Fruit fly (Drosophila melanogaster) whole organism, embryonic: ENCODE results near the gene Fic.

Source experiments
- Atf6 ChIP-seq: fragments of 200-800 bp; sonication (Bioruptor generic); IDR thresholded peaks from 2 replicates; pipeline ENCODE4 v1.3.6; 2022; ENCODE audit warnings: missing biosample characterization, missing genetic modification characterization
- Bteb2 ChIP-seq: fragments of 200-800 bp; sonication (Bioruptor generic); optimal IDR thresholded peaks from 2 replicates; lab custom pipeline; 2016; ENCODE audit warnings: missing biosample characterization, missing genetic modification characterization
- CG10431 ChIP-seq: fragments of 200-800 bp; sonication (Bioruptor generic); optimal IDR thresholded peaks from 3 replicates; lab custom pipeline; 2018; ENCODE audit warnings: missing biosample characterization, mild to moderate bottlenecking, missing genetic modification characterization
- CG10543 ChIP-seq: fragments of 200-800 bp; sonication (Bioruptor generic); optimal IDR thresholded peaks from 3 replicates; lab custom pipeline; 2017; ENCODE audit warnings: missing biosample characterization, mild to moderate bottlenecking, missing genetic modification characterization, moderate library complexity
- CG10565 ChIP-seq: fragments of 200-800 bp; sonication (Bioruptor generic); optimal IDR thresholded peaks from 3 replicates; lab custom pipeline; 2016; ENCODE audit warnings: missing biosample characterization, mild to moderate bottlenecking, missing genetic modification characterization
- CG11093 ChIP-seq: fragments of 200-800 bp; sonication (Bioruptor generic); IDR thresholded peaks from 3 replicates; pipeline ENCODE4 v1.3.6; 2022; ENCODE audit warnings: missing biosample characterization, missing genetic modification characterization
- CG12942 ChIP-seq: fragments of 200-800 bp; sonication (Bioruptor generic); optimal IDR thresholded peaks from 3 replicates; lab custom pipeline; 2016; ENCODE audit warnings: missing biosample characterization, missing genetic modification characterization
- CG15601 ChIP-seq: fragments of 200-800 bp; sonication (Bioruptor generic); optimal IDR thresholded peaks from 3 replicates; lab custom pipeline; 2019; ENCODE audit warnings: missing biosample characterization, mild to moderate bottlenecking, missing genetic modification characterization, moderate library complexity
- CG16815 ChIP-seq: fragments of 200-800 bp; sonication (Bioruptor generic); optimal IDR thresholded peaks from 3 replicates; lab custom pipeline; 2017; ENCODE audit warnings: missing biosample characterization, mild to moderate bottlenecking, missing genetic modification characterization
- CG17385 ChIP-seq: fragments of 200-800 bp; sonication (Bioruptor generic); optimal IDR thresholded peaks from 3 replicates; lab custom pipeline; 2018; ENCODE audit warnings: missing biosample characterization, mild to moderate bottlenecking, missing genetic modification characterization
- CG18011 ChIP-seq: fragments of 200-800 bp; sonication (Bioruptor generic); optimal IDR thresholded peaks from 2 replicates; lab custom pipeline; 2017; ENCODE audit warnings: missing biosample characterization, missing genetic modification characterization, mild to moderate bottlenecking, moderate library complexity, missing genotype
- CG2199 ChIP-seq: fragments of 200-800 bp; sonication (Bioruptor generic); IDR thresholded peaks from 3 replicates; pipeline ENCODE4 v1.3.6; 2022; ENCODE audit warnings: missing biosample characterization, missing genetic modification characterization
- CG30020 ChIP-seq: fragments of 200-800 bp; optimal IDR thresholded peaks from 2 replicates; lab custom pipeline; 2019; ENCODE audit warnings: missing biosample characterization, mild to moderate bottlenecking, missing genetic modification characterization, moderate library complexity
- CG3407 ChIP-seq: fragments of 200-800 bp; sonication (Bioruptor generic); optimal IDR thresholded peaks from 2 replicates; lab custom pipeline; 2018; ENCODE audit warnings: missing biosample characterization, mild to moderate bottlenecking, missing genetic modification characterization
- CG34224 ChIP-seq: fragments of 200-800 bp; sonication (Bioruptor generic); IDR thresholded peaks from 3 replicates; pipeline ENCODE4 v1.3.6; 2022; ENCODE audit warnings: missing biosample characterization, missing genetic modification characterization; ENCODE audit not compliant: partially characterized antibody
- CG34422 ChIP-seq: fragments of 200-800 bp; sonication (Bioruptor generic); IDR thresholded peaks from 3 replicates; pipeline ENCODE4 v1.3.6; 2022; ENCODE audit warnings: missing biosample characterization, missing genetic modification characterization
- CG4617 ChIP-seq: fragments of 200-800 bp; sonication (Bioruptor generic); optimal IDR thresholded peaks from 3 replicates; lab custom pipeline; 2016; ENCODE audit warnings: missing biosample characterization, missing genetic modification characterization, borderline replicate concordance
- CG5180 ChIP-seq: fragments of 200-800 bp; sonication (Bioruptor generic); optimal IDR thresholded peaks from 3 replicates; lab custom pipeline; 2017; ENCODE audit warnings: missing biosample characterization, missing genetic modification characterization, mild to moderate bottlenecking, moderate library complexity, missing genetic modification reagents
- CG5245 ChIP-seq: fragments of 200-800 bp; sonication (Bioruptor generic); optimal IDR thresholded peaks from 3 replicates; lab custom pipeline; 2016; ENCODE audit warnings: missing biosample characterization, missing genetic modification characterization
- CG6272 ChIP-seq: fragments of 200-800 bp; sonication (Bioruptor generic); IDR thresholded peaks from 2 replicates; pipeline ENCODE4 v1.3.6; 2022; ENCODE audit warnings: missing biosample characterization, missing genetic modification characterization
- CG6683 ChIP-seq: fragments of 200-800 bp; sonication (Bioruptor generic); optimal IDR thresholded peaks from 2 replicates; lab custom pipeline; 2017; ENCODE audit warnings: missing biosample characterization, mild to moderate bottlenecking, missing genetic modification characterization, missing genetic modification reagents
- CG7271 ChIP-seq: fragments of 200-800 bp; sonication (Bioruptor generic); optimal IDR thresholded peaks from 2 replicates; lab custom pipeline; 2018; ENCODE audit warnings: missing biosample characterization, mild to moderate bottlenecking, missing genetic modification characterization, moderate library complexity
- CG8765 ChIP-seq: fragments of 200-800 bp; sonication (Bioruptor generic); IDR thresholded peaks from 2 replicates; pipeline ENCODE4 v1.3.6; 2022; ENCODE audit warnings: missing biosample characterization, missing genetic modification characterization
- CG9437 ChIP-seq: fragments of 200-800 bp; sonication (Bioruptor generic); optimal IDR thresholded peaks from 2 replicates; lab custom pipeline; 2018; ENCODE audit warnings: missing biosample characterization, mild to moderate bottlenecking, missing genetic modification characterization
- CG9797 ChIP-seq: fragments of 200-800 bp; sonication (Bioruptor generic); optimal IDR thresholded peaks from 3 replicates; lab custom pipeline; 2018; ENCODE audit warnings: missing biosample characterization, mild to moderate bottlenecking, missing genetic modification characterization
- Ets97D ChIP-seq: fragments of 200-800 bp; sonication (Bioruptor generic); optimal IDR thresholded peaks from 3 replicates; lab custom pipeline; 2016; ENCODE audit warnings: missing biosample characterization, missing genetic modification characterization
- Gug ChIP-seq: fragments of 200-800 bp; sonication (Bioruptor generic); IDR thresholded peaks from 4 replicates; pipeline ENCODE4 v1.3.6; 2022; ENCODE audit warnings: missing biosample characterization, missing genetic modification characterization
- Hr39 ChIP-seq: fragments of >200 bp; optimal IDR thresholded peaks from 2 replicates; lab custom pipeline; 2017
- Med ChIP-seq: fragments of 200-800 bp; sonication (Bioruptor generic); peaks from one replicate; lab custom pipeline; 2016; ENCODE audit warnings: missing biosample characterization, missing genetic modification characterization, mild to moderate bottlenecking, inconsistent platforms, moderate library complexity
- NC2α ChIP-seq: fragments of 200-800 bp; sonication (Bioruptor generic); optimal IDR thresholded peaks from 2 replicates; lab custom pipeline; 2016; ENCODE audit warnings: missing biosample characterization, missing genetic modification characterization
- Opbp ChIP-seq: fragments of 200-800 bp; sonication (Bioruptor generic); IDR thresholded peaks from 3 replicates; pipeline ENCODE4 v1.3.6; 2022; ENCODE audit warnings: missing biosample characterization, missing genetic modification characterization; ENCODE audit not compliant: partially characterized antibody
- Rfx ChIP-seq: fragments of 200-800 bp; sonication (Bioruptor generic); IDR thresholded peaks from 2 replicates; pipeline ENCODE4 v1.3.6; 2022; ENCODE audit warnings: missing biosample characterization, missing genetic modification characterization
- Xbp1 ChIP-seq: fragments of 200-800 bp; sonication (Bioruptor generic); optimal IDR thresholded peaks from 3 replicates; lab custom pipeline; 2016; ENCODE audit warnings: missing biosample characterization, mild to moderate bottlenecking, missing genetic modification characterization
- chinmo ChIP-seq: fragments of 200-800 bp; sonication (Bioruptor generic); IDR thresholded peaks from 4 replicates; pipeline ENCODE4 v1.3.6; 2022; ENCODE audit warnings: missing biosample characterization, missing genetic modification characterization; ENCODE audit not compliant: partially characterized antibody
- dm ChIP-seq: fragments of 200-800 bp; sonication (Bioruptor generic); optimal IDR thresholded peaks from 3 replicates; lab custom pipeline; 2016; ENCODE audit warnings: missing biosample characterization, missing genetic modification characterization
- gcm2 ChIP-seq: fragments of 200-800 bp; sonication (Bioruptor generic); optimal IDR thresholded peaks from 2 replicates; lab custom pipeline; 2016; ENCODE audit warnings: missing biosample characterization, missing genetic modification characterization
- gfzf ChIP-seq: fragments of 200-800 bp; sonication (Bioruptor generic); optimal IDR thresholded peaks from 2 replicates; lab custom pipeline; 2016; ENCODE audit warnings: missing biosample characterization, mild to moderate bottlenecking, missing genetic modification characterization, moderate library complexity
- gsb ChIP-seq: fragments of 200-800 bp; sonication (Bioruptor generic); IDR thresholded peaks from 2 replicates; pipeline ENCODE4 v1.3.6; 2022; ENCODE audit warnings: missing biosample characterization, missing genetic modification characterization
- ham ChIP-seq: fragments of 200-800 bp; sonication (Bioruptor generic); IDR thresholded peaks from 2 replicates; pipeline ENCODE4 v1.3.6; 2022; ENCODE audit warnings: missing biosample characterization, missing genetic modification characterization
- hth ChIP-seq: fragments of >200 bp; optimal IDR thresholded peaks from 2 replicates; lab custom pipeline; 2017; ENCODE audit warnings: inconsistent platforms
- lov ChIP-seq, 2 experiments: fragments of 200-800 bp in 1 of 2; fragments of >200 bp in 1 of 2; sonication (Bioruptor generic) in 1 of 2; IDR thresholded peaks in 1 of 2; optimal IDR thresholded peaks in 1 of 2; 2 replicates in 1 of 2; 3 replicates in 1 of 2; pipeline versions ENCODE4 v1.3.6 to Lab custom; 2017 to 2022; ENCODE audit warnings: missing biosample characterization in 1 of 2, missing genetic modification characterization in 1 of 2
- pfk ChIP-seq: fragments of 200-800 bp; sonication (Bioruptor generic); optimal IDR thresholded peaks from 2 replicates; lab custom pipeline; 2018; ENCODE audit warnings: missing biosample characterization, mild to moderate bottlenecking, missing genetic modification characterization, moderate library complexity
- slbo ChIP-seq: fragments of 200-800 bp; sonication (Bioruptor generic); IDR thresholded peaks from 2 replicates; pipeline ENCODE4 v1.3.6; 2022; ENCODE audit warnings: missing biosample characterization, missing genetic modification characterization
- stc ChIP-seq: fragments of 200-800 bp; sonication (Bioruptor generic); IDR thresholded peaks from 2 replicates; pipeline ENCODE4 v1.3.6; 2022; ENCODE audit warnings: missing biosample characterization, missing genetic modification characterization
- stwl ChIP-seq: fragments of 200-800 bp; sonication (Bioruptor generic); optimal IDR thresholded peaks from 3 replicates; lab custom pipeline; 2018; ENCODE audit warnings: missing biosample characterization, mild to moderate bottlenecking, missing genetic modification characterization, moderate library complexity
- tgo ChIP-seq: fragments of 200-800 bp; sonication (Bioruptor generic); IDR thresholded peaks from 3 replicates; pipeline ENCODE4 v1.3.6; 2022; ENCODE audit warnings: missing biosample characterization, missing genetic modification characterization
- tin ChIP-seq: fragments of 200-800 bp; sonication (Bioruptor generic); optimal IDR thresholded peaks from 3 replicates; lab custom pipeline; 2016; ENCODE audit warnings: missing biosample characterization, missing genetic modification characterization
- tll ChIP-seq, 2 experiments: fragments of 200-800 bp in 1 of 2; fragments of >200 bp in 1 of 2; sonication (Bioruptor generic) in 1 of 2; optimal IDR thresholded peaks; 2 replicates each; lab custom pipeline; 2017 to 2019; ENCODE audit warnings: missing biosample characterization in 2 of 2, missing genetic modification characterization in 2 of 2, mild to moderate bottlenecking in 1 of 2, moderate library complexity in 1 of 2
- trh ChIP-seq: fragments of 200-800 bp; sonication (Bioruptor generic); optimal IDR thresholded peaks from 2 replicates; lab custom pipeline; 2016; ENCODE audit warnings: missing biosample characterization, missing genetic modification characterization
- zen2 ChIP-seq: fragments of 200-800 bp; sonication (Bioruptor generic); IDR thresholded peaks from 3 replicates; pipeline ENCODE4 v1.3.6; 2022; ENCODE audit warnings: missing biosample characterization, missing genetic modification characterization; ENCODE audit not compliant: partially characterized antibody

The Fic gene

DNA sequence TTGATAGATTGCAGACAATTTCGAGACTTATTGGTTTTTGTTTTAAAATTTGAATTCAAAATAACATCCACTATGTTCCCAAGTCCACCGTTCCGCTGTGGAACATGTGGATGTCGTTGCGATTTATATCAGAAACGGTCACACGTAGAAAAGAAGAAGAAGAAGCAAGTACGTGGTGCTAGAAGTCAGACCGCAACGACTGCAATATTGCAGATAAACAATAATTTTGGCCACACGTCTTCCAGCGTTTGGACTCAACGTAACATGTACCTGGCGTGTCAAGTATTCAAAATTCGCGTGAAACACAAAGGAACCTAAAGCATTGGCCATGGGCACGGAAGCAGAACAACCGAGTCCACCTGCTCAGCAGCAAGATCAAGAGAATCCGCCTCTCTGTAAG lies at the start of gene Fic:
Fic (plus strand) TSS at position 139 of the 400 bp plus-strand sequence.
- TF ChIP-seq Rfx (no peak), Hr39 (lab: Kevin White, UChicago) (no peak), CG5245 (GFP tag; lab: Kevin White, UChicago) (no peak), CG10565 (GFP tag; lab: Kevin White, UChicago) (no peak), CG5180 (peak; percentile 37), CG6272 (GFP tag; lab: Robert Waterston, UW) (no peak), CG34422 (GFP tag; lab: Robert Waterston, UW) (peak; percentile 22; the same call in 1 of the 3 replicates), CG15601 (tag; lab: Kevin White, UChicago) (no peak), CG30020 (tag; lab: Kevin White, UChicago) (peak; percentile 12), CG3407 (GFP tag; lab: Kevin White, UChicago) (no peak), Med (peak; percentile 78), Gug (no peak), slbo (GFP tag; lab: Robert Waterston, UW) (no peak), CG11093 (GFP tag; lab: Robert Waterston, UW) (no peak), tgo (GFP tag; lab: Robert Waterston, UW) (no peak), hth (lab: Kevin White, UChicago) (no peak), CG34224 (GFP tag; lab: Robert Waterston, UW) (peak; percentile 22; the same call in 2 of the 3 replicates), tin (GFP tag; lab: Kevin White, UChicago) (no peak), NC2α (no peak), Opbp (peak; percentile 35; the same call in 1 of the 3 replicates), dm (GFP tag; lab: Kevin White, UChicago) (peak; percentile 32), lov (optimal IDR thresholded peaks at IDR 0.05; lab: Kevin White, UChicago) (no peak), lov (GFP tag; IDR thresholded peaks at IDR 0.05; lab: Robert Waterston, UW) (0 out of 3 replicates have a peak, but pooled peaks have one; percentile 27), CG9797 (GFP tag; lab: Kevin White, UChicago) (peak; percentile 68), CG2199 (GFP tag; lab: Robert Waterston, UW) (0 out of 3 replicates have a peak, but pooled peaks have one; percentile 18), chinmo (GFP tag; lab: Robert Waterston, UW) (peak; percentile 69; the same call in 2 of the 4 replicates), CG10543 (no peak), CG6683 (GFP tag; lab: Kevin White, UChicago) (no peak), Ets97D (GFP tag; lab: Kevin White, UChicago) (no peak), CG17385 (GFP tag; lab: Kevin White, UChicago) (peak; percentile 97), stc (GFP tag; lab: Robert Waterston, UW) (peak; percentile 27; the same call in 1 of the 2 replicates), CG8765 (GFP tag; lab: Robert Waterston, UW) (no peak), CG18011 (GFP tag; lab: Kevin White, UChicago) (no peak), Xbp1 (peak; percentile 90), Bteb2 (GFP tag; lab: Kevin White, UChicago) (no peak), tll (GFP tag; optimal IDR thresholded peaks at IDR 0.05; lab: Kevin White, UChicago) (peak in 1 of 2 experiments; percentile 75), Atf6 (0 out of 2 replicates have a peak, but pooled peaks have one; percentile 18), CG10431 (GFP tag; lab: Kevin White, UChicago) (no peak), gfzf (GFP tag; lab: Kevin White, UChicago) (peak; percentile 55), zen2 (GFP tag; lab: Robert Waterston, UW) (no peak; the same call in 1 of the 3 replicates), gsb (GFP tag; lab: Robert Waterston, UW) (no peak), CG4617 (GFP tag; lab: Kevin White, UChicago) (peak; percentile 67), CG12942 (GFP tag; lab: Kevin White, UChicago) (no peak), ham (GFP tag; lab: Robert Waterston, UW) (no peak), CG7271 (tag; lab: Kevin White, UChicago) (no peak), pfk (GFP tag; lab: Kevin White, UChicago) (peak; percentile 92), CG9437 (peak; percentile 25), CG16815 (no peak), gcm2 (GFP tag; lab: Kevin White, UChicago) (no peak), stwl (peak; percentile 87), trh (GFP tag; lab: Kevin White, UChicago) (no peak)
